Worm (Caenorhabditis elegans) whole organism, L1 larva: ENCODE measurements around the gene K08B5.2.
"Not testable (repeated sequence)": the region's sequence is repeated elsewhere in the genome, so short reads cannot be mapped to it uniquely, and the experiment has no call there.

ENCODE experiments used
- fkh-8 ChIP-seq: sonication (generic microtip); optimal IDR thresholded peaks from 2 replicates; lab custom pipeline; 2016; ENCODE audit warnings: mild to moderate bottlenecking, missing genetic modification characterization, missing compliant biosample characterization
- pag-3 ChIP-seq: sonication (generic microtip); optimal IDR thresholded peaks from 2 replicates; lab custom pipeline; 2017; ENCODE audit warnings: missing genetic modification characterization, mild to moderate bottlenecking, missing compliant biosample characterization, antibody characterized with exemption, borderline replicate concordance; ENCODE audit not compliant: insufficient read depth

DNA sequence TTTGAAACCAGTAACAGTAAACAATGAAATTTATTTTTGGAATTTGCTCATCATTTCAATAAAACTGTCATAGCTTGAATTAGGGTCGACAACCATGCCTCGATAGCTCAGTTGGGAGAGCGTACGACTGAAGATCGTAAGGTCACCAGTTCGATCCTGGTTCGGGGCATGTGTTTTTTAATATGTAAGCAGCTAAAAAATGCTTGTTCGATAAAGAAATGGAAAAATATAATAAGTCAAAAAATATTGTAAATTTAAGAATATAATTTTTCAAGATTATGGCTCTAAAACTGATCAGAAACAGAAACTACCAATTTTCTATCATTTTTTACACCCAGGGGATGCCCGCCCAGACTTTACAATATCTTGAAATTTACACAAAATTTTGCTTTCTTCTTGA, 29.9 kb downstream of the K08B5.2 start:
- not testable (repeated sequence) for TF ChIP-seq fkh-8, pag-3 (tag; lab: Kevin White, UChicago)
